Fruit fly (Drosophila melanogaster): ENCODE results near the gene arg.

arg gene

DNA sequence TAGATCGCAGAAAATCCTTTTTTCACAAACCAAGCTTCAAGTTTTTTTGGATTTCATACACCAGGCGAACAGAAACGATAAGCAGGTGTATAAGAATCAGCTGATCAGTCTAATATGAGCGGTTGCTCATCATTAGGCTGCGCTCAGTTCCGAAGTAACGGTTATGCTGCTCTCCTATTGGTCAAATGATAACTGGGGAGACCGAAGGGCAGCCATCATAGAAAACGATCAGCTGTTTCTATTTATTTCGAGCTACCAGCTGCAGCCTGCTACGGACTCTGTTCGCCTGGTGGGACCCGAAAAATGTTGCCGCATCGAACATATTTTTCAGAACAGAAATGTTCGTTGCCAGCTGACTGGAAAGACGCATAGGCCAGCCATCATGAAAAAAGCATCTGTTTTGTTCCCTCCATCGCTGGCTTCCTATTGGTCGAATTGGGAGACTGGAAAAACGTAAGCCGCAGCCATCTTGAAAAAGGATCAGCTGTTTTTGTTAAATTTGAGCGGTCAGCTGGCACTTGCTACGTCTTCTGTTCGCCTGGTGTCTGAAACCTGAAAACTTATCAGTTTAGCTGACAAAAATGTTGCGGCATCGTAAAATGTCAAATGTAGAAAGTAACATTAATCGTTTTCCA is 37.3 kb downstream of the arg start:
- TF ChIP-seq noc (tag; optimal IDR thresholded peaks at IDR 0.05): no peak

Data from whole organism, larva.